Worm (Caenorhabditis elegans): Measurements from ENCODE around the gene sri-74.

Gene sri-74

DNA sequence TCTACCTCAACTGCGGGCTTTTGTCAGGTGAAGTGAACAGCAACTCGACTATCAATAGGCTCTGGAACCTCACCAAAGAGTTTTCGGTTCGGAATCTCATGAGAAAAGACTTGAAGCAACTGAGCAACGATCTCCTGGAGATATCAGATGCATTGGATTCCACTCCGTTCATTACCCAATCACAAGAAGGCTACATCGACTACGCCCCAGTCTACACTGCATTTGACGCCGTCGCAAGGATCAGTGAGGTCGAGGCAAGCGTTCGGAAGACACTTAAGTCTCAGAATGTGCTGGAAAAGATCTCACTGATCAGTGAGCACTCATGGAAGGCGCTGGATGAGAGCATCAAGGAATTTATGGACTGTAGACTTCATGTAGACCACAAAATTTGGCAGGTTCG is 4.7 kb downstream of the sri-74 start:
- TF ChIP-seq sea-2 (GFP tag; IDR thresholded peaks at IDR 0.05) = no peak
- no peak for TF ChIP-seq ceh-79 (tag; optimal IDR thresholded peaks at IDR 0.05)
- no peak for TF ChIP-seq ztf-28 (GFP tag; IDR thresholded peaks at IDR 0.05)
- TF ChIP-seq egrh-3 (GFP tag; IDR thresholded peaks at IDR 0.05) = no peak
- no peak for TF ChIP-seq aptf-3 (GFP tag; IDR thresholded peaks at IDR 0.05)
- no peak for TF ChIP-seq die-1 (tag; optimal IDR thresholded peaks at IDR 0.05)
- no peak for TF ChIP-seq ceh-100 (GFP tag; IDR thresholded peaks at IDR 0.05)
- no peak for TF ChIP-seq Y53G8AR.9 (GFP tag; conservative IDR thresholded peaks at IDR 0.05)
- TF ChIP-seq athp-1 (tag; optimal IDR thresholded peaks at IDR 0.05) = no peak
- TF ChIP-seq mcd-1 (GFP tag; IDR thresholded peaks at IDR 0.05) = no peak
- no peak for TF ChIP-seq repo-1 (tag; optimal IDR thresholded peaks at IDR 0.05)
- TF ChIP-seq sdz-38 (tag; optimal IDR thresholded peaks at IDR 0.05) = no peak

DNA sequence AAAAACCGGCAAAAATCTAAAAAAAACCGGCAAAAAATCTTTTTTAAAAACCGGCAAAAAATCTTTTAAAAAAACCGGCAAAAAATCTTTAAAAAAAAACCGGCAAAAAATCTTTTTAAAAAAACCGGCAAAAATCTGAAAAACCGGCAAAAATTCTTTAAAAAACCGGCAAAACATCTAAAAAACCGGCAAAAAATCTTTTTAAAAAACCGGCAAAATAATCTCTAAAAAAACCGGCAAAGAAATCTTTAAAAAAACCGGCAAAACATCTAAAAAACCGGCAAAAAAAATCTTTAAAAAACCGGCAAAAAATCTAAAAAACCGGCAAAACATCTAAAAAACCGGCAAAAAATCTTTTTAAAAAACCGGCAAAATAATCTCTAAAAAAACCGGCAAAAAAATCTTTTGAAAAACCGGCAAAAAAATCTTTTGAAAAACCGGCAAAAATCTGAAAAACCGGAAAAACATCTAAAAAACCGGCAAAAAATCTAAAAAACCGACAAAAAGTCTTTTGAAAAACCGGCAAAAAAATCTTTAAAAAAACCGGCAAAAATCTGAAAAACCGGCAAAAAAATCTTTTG is 12.5 kb downstream of the sri-74 start:
- TF ChIP-seq hlh-12 (tag; optimal IDR thresholded peaks at IDR 0.05) = peak; percentile 60
- TF ChIP-seq F10E7.11 (tag; optimal IDR thresholded peaks at IDR 0.05) = peak; percentile 6

DNA sequence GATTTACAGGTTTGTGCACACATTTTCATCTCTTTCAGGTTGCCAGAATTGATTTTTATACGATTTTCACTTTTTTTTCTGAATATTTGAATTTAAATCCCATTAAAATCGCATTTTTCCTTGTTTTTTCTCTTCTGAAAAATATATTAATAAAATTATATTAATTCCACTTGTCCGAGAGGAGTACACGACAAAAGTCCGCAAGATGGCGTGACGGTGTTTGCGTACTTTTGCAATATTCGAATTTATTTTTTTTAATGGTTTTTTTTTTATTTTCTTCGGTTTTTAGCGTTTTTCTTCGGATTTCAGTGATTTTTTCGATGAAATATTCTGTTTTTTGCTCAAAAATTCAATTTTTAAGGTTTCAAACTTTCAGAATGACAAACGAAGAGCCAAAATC is 18.0 kb downstream of the sri-74 start, which contains the start of gene usp-39:
TSS of gene usp-39 (plus strand) at position 377 of the 400 bp plus-strand sequence.
- TF ChIP-seq nfyb-1 (GFP tag; IDR thresholded peaks at IDR 0.05) = 0 out of 2 replicates have a peak, but pooled peaks have one; percentile 36
- TF ChIP-seq madf-8 (GFP tag; conservative IDR thresholded peaks at IDR 0.05) = peak; percentile 43
- no peak for TF ChIP-seq hrde-1 (tag; optimal IDR thresholded peaks at IDR 0.05; ENCODE audit: borderline replicate concordance)
- TF ChIP-seq F37B4.10 (GFP tag; IDR thresholded peaks at IDR 0.05) = no peak
- TF ChIP-seq mel-28 (tag; optimal IDR thresholded peaks at IDR 0.05; ENCODE audit: borderline replicate concordance) = no peak
- TF ChIP-seq Y56A3A.18 (GFP tag; IDR thresholded peaks at IDR 0.05) = 0 out of 2 replicates have a peak, but pooled peaks have one; percentile 60
- TF ChIP-seq dpl-1 (GFP tag; optimal IDR thresholded peaks at IDR 0.05) = peak; percentile 52
- no peak for TF ChIP-seq let-526 (GFP tag; IDR thresholded peaks at IDR 0.05)
- TF ChIP-seq Y53F4B.3 (GFP tag; IDR thresholded peaks at IDR 0.05) = no peak
- TF ChIP-seq nhr-90 (tag; optimal IDR thresholded peaks at IDR 0.05) = no peak
- no peak for TF ChIP-seq lin-40 (tag; optimal IDR thresholded peaks at IDR 0.05)
- no peak for TF ChIP-seq Y95B8A.8 (GFP tag; IDR thresholded peaks at IDR 0.05)
- TF ChIP-seq mcd-1 (GFP tag; IDR thresholded peaks at IDR 0.05) = peak; percentile 85
- no peak for TF ChIP-seq ceh-79 (tag; optimal IDR thresholded peaks at IDR 0.05)
- TF ChIP-seq ceh-100 (GFP tag; IDR thresholded peaks at IDR 0.05) = peak; percentile 25; the same call in 1 of the 2 replicates
- TF ChIP-seq F33H1.4 (GFP tag; IDR thresholded peaks at IDR 0.05) = peak; percentile 53
- TF ChIP-seq B0035.1 (tag; optimal IDR thresholded peaks at IDR 0.05) = no peak
- TF ChIP-seq ztf-6 (GFP tag; IDR thresholded peaks at IDR 0.05) = no peak
- TF ChIP-seq ceh-40 (GFP tag; IDR thresholded peaks at IDR 0.05) = no peak
- TF ChIP-seq hsf-1 (GFP tag; IDR thresholded peaks at IDR 0.05) = no peak
- TF ChIP-seq let-607 (tag; optimal IDR thresholded peaks at IDR 0.05) = no peak
- TF ChIP-seq gei-17 (GFP tag; optimal IDR thresholded peaks at IDR 0.05) = peak; percentile 39
- no peak for TF ChIP-seq zim-3 (tag; optimal IDR thresholded peaks at IDR 0.05)
- no peak for TF ChIP-seq ets-4 (GFP tag; optimal IDR thresholded peaks at IDR 0.05)
- TF ChIP-seq lin-26 (GFP tag; IDR thresholded peaks at IDR 0.05) = no peak
- TF ChIP-seq rec-8 (tag; optimal IDR thresholded peaks at IDR 0.05) = no peak
- TF ChIP-seq madf-6 (GFP tag; IDR thresholded peaks at IDR 0.05) = peak; percentile 74
- TF ChIP-seq attf-6 (GFP tag; IDR thresholded peaks at IDR 0.05) = no peak
- no peak for TF ChIP-seq nhr-120 (GFP tag; IDR thresholded peaks at IDR 0.05)
- TF ChIP-seq cebp-1 (GFP tag; IDR thresholded peaks at IDR 0.05) = no peak
- peak; percentile 66 for TF ChIP-seq cebp-1 (tag; optimal IDR thresholded peaks at IDR 0.05)
- TF ChIP-seq nhr-80 (tag; optimal IDR thresholded peaks at IDR 0.05) = no peak
- TF ChIP-seq attf-3 (GFP tag; conservative IDR thresholded peaks at IDR 0.05) = no peak
- TF ChIP-seq F23B12.7 (tag; optimal IDR thresholded peaks at IDR 0.05; ENCODE audit: insufficient read depth) = peak; percentile 88
- peak; percentile 62 for TF ChIP-seq lsl-1 (GFP tag; optimal IDR thresholded peaks at IDR 0.05)

Measured in whole organism, young adult.